Worm (Caenorhabditis elegans) whole organism, L3 larva: ENCODE measurements around the gene anp-1.
"Not testable (repeated sequence)": the region's sequence is repeated elsewhere in the genome, so short reads cannot be mapped to it uniquely, and the experiment has no call there.

Experiments
- R02D3.7 ChIP-seq: fragments of 150-350 bp; optimal IDR thresholded peaks from 2 replicates; lab custom pipeline; 2014; ENCODE audit warnings: missing biosample characterization, missing genetic modification characterization
- ZK546.5 ChIP-seq: sonication (generic microtip); optimal IDR thresholded peaks from 2 replicates; lab custom pipeline; 2017; ENCODE audit warnings: missing biosample characterization, missing genetic modification characterization
- aly-2 ChIP-seq: fragments of 150-350 bp; optimal IDR thresholded peaks from 2 replicates; lab custom pipeline; 2014; ENCODE audit warnings: missing biosample characterization, missing genetic modification characterization
- ama-1 ChIP-seq: fragments of 150-350 bp; optimal IDR thresholded peaks from 2 replicates; lab custom pipeline; 2018
- ceh-28 ChIP-seq: fragments of 150-350 bp; optimal IDR thresholded peaks from 2 replicates; lab custom pipeline; 2014; ENCODE audit warnings: missing biosample characterization, missing genetic modification reagents, missing genetic modification characterization
- ceh-82 ChIP-seq: fragments of 150-350 bp; optimal IDR thresholded peaks from 2 replicates; lab custom pipeline; 2014; ENCODE audit warnings: missing biosample characterization, missing genetic modification characterization
- elt-1 ChIP-seq: fragments of 150-350 bp; optimal IDR thresholded peaks from 2 replicates; lab custom pipeline; 2014; ENCODE audit warnings: missing biosample characterization, missing genetic modification characterization
- elt-2 ChIP-seq: sonication (generic microtip); optimal IDR thresholded peaks from 2 replicates; lab custom pipeline; 2016; ENCODE audit warnings: missing genetic modification reagents, mild to moderate bottlenecking, missing genetic modification characterization, missing compliant biosample characterization
- fkh-10 ChIP-seq: sonication (generic microtip); optimal IDR thresholded peaks from 2 replicates; lab custom pipeline; 2017; ENCODE audit warnings: missing biosample characterization, missing genetic modification reagents, missing genetic modification characterization
- fkh-2 ChIP-seq: fragments of 150-350 bp; optimal IDR thresholded peaks from 2 replicates; lab custom pipeline; 2014; ENCODE audit warnings: missing biosample characterization, missing genetic modification reagents, missing genetic modification characterization
- fos-1 ChIP-seq: fragments of 150-350 bp; optimal IDR thresholded peaks from 2 replicates; lab custom pipeline; 2014; ENCODE audit warnings: missing biosample characterization, missing genetic modification characterization
- hmg-11 ChIP-seq: sonication (generic microtip); optimal IDR thresholded peaks from 2 replicates; lab custom pipeline; 2016; ENCODE audit warnings: missing genetic modification characterization, missing compliant biosample characterization
- jun-1 ChIP-seq: fragments of 150-350 bp; optimal IDR thresholded peaks from 2 replicates; lab custom pipeline; 2014; ENCODE audit warnings: missing biosample characterization, missing genetic modification reagents, missing genetic modification characterization
- lin-15B ChIP-seq: fragments of 150-350 bp; optimal IDR thresholded peaks from 2 replicates; lab custom pipeline; 2014; ENCODE audit warnings: missing biosample characterization, missing genetic modification characterization
- lin-39 ChIP-seq: fragments of 150-350 bp; optimal IDR thresholded peaks from 2 replicates; lab custom pipeline; 2018; ENCODE audit warnings: missing biosample characterization, missing genetic modification reagents, missing genetic modification characterization
- lsy-12 ChIP-seq: sonication (generic microtip); optimal IDR thresholded peaks from 2 replicates; lab custom pipeline; 2016; ENCODE audit warnings: mild to moderate bottlenecking, missing genetic modification characterization, missing compliant biosample characterization
- nfya-1 ChIP-seq: sonication (generic microtip); optimal IDR thresholded peaks from 2 replicates; lab custom pipeline; 2017; ENCODE audit warnings: missing genetic modification characterization, mild to moderate bottlenecking, missing compliant biosample characterization, antibody characterized with exemption, moderate library complexity; ENCODE audit not compliant: insufficient read depth
- nhr-11 ChIP-seq: fragments of 150-350 bp; optimal IDR thresholded peaks from 2 replicates; lab custom pipeline; 2014; ENCODE audit warnings: missing biosample characterization, missing genetic modification characterization
- nhr-12 ChIP-seq: fragments of 150-350 bp; optimal IDR thresholded peaks from 2 replicates; lab custom pipeline; 2014; ENCODE audit warnings: missing biosample characterization, missing genetic modification characterization
- nhr-23 ChIP-seq: fragments of 150-350 bp; optimal IDR thresholded peaks from 2 replicates; lab custom pipeline; 2014; ENCODE audit warnings: missing biosample characterization, missing genetic modification reagents, missing genetic modification characterization
- nhr-25 ChIP-seq: sonication (generic microtip); optimal IDR thresholded peaks from 2 replicates; lab custom pipeline; 2017; ENCODE audit warnings: missing biosample characterization, missing genetic modification characterization
- nhr-28 ChIP-seq: fragments of 150-350 bp; optimal IDR thresholded peaks from 2 replicates; lab custom pipeline; 2014; ENCODE audit warnings: missing biosample characterization, missing genetic modification characterization
- nhr-43 ChIP-seq: sonication (generic microtip); optimal IDR thresholded peaks from 2 replicates; lab custom pipeline; 2016; ENCODE audit warnings: mild to moderate bottlenecking, missing genetic modification characterization, missing compliant biosample characterization; ENCODE audit not compliant: poor library complexity, severe bottlenecking
- pha-4 ChIP-seq: fragments of 150-350 bp; optimal IDR thresholded peaks from 2 replicates; lab custom pipeline; 2014; ENCODE audit warnings: missing biosample characterization, missing genetic modification reagents, missing genetic modification characterization
- pqm-1 ChIP-seq: fragments of 150-350 bp; optimal IDR thresholded peaks from 2 replicates; lab custom pipeline; 2017; ENCODE audit warnings: missing biosample characterization, missing genetic modification characterization, inconsistent platforms
- tbx-2 ChIP-seq: sonication (generic microtip); optimal IDR thresholded peaks from 2 replicates; lab custom pipeline; 2016; ENCODE audit warnings: mild to moderate bottlenecking, missing genetic modification characterization, missing compliant biosample characterization
- unc-62 ChIP-seq: fragments of 150-350 bp; sonication (generic microtip); optimal IDR thresholded peaks from 4 replicates; lab custom pipeline; 2014; ENCODE audit warnings: missing biosample characterization, missing genetic modification reagents, missing genetic modification characterization
- zag-1 ChIP-seq: fragments of 150-350 bp; optimal IDR thresholded peaks from 2 replicates; lab custom pipeline; 2014; ENCODE audit warnings: missing biosample characterization, missing genetic modification characterization
- ztf-4 ChIP-seq: fragments of 150-350 bp; optimal IDR thresholded peaks from 2 replicates; lab custom pipeline; 2014; ENCODE audit warnings: missing biosample characterization, missing genetic modification characterization

anp-1 gene

DNA sequence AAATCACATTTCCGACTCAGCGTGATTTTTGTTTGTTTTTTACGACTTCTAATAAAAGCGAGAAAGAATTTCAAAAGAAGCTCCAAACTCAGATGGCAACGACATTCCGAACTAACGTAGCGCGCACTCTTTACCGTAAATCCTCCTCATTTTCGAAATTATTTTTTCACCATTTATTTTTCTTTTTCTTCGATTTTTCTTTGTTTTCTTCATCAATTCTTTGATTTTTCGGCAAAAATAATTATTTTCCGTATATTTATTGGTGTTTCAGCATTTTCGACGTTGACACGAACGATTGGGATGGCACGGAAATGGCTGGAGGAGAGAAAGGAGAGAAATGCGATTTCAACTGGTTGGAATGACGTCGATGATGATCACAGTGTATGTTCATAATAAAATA is 6.4 kb downstream of the anp-1 start, which contains the start of gene T07F10.5:
T07F10.5 (plus strand) TSS at position 301 of the 400 bp plus-strand sequence.
- not testable (repeated sequence) for TF ChIP-seq fkh-2; pqm-1 (tag; lab: Kevin White, UChicago); fkh-10 (GFP tag; lab: Kevin White, UChicago)

DNA sequence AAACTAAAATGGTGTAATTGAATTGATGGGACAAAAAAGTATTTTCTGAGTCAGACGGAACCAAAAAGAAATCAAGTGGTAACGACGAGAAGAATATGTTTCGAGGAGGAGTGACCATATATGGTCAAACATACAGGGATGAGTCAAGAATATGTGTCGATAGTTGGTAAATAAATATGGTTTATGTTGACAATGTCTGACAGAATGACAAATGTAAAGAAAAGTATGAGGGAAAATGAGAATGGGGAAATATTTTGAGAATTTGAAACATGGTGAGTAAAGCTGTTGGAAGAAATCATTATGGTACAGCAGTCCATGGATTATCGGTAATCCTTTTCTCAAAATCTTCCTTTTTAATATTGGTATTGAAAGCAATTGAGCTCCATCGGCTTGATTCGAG is 8.8 kb downstream of the anp-1 start, which contains the start of gene nspg-1:
nspg-1 (minus strand) TSS at position 101 of the 400 bp plus-strand sequence.
- TF ChIP-seq pha-4 (tag; lab: Kevin White, UChicago): peak; percentile 49
- no peak for TF ChIP-seq nhr-25 (tag; lab: Kevin White, UChicago)
- no peak for TF ChIP-seq hmg-11 (tag; lab: Kevin White, UChicago)
- TF ChIP-seq ama-1 (lab: Kevin White, UChicago): no peak
- TF ChIP-seq nhr-11 (tag; lab: Kevin White, UChicago): no peak

DNA sequence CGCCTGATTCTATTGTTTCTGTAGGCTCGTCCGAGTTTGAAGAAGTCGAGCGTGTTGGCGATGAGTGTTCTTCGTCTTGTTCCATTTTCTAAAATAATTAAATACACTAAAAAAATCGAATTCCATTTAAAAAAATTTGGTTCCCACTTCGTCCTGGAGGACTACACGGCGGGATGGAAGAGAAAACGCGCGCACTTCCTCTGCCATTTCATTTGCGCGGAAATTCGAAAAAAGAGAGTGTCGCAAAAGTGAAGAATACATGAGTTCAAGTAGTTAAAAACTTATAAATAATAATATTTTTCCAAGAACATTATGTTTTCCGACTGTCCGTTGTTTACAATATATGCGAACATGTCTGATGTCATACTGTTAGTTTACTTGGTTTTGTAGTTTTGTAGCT is 10.7 kb downstream of the anp-1 start, which contains the start of gene T07F10.3:
T07F10.3 (minus strand) TSS at position 98 of the 400 bp plus-strand sequence.
- TF ChIP-seq lsy-12 (peak; percentile 89), fos-1 (tag; lab: Kevin White, UChicago) (no peak), zag-1 (tag; lab: Kevin White, UChicago) (no peak), ztf-4 (tag; lab: Kevin White, UChicago) (no peak), nhr-23 (tag; lab: Kevin White, UChicago) (peak; percentile 94), ceh-82 (tag; lab: Kevin White, UChicago) (peak; percentile 60), nfya-1 (tag; lab: Kevin White, UChicago) (peak; percentile 85), lin-39 (tag; lab: Kevin White, UChicago) (peak; percentile 18), lin-15B (tag; lab: Kevin White, UChicago) (peak; percentile 84), elt-2 (tag; lab: Kevin White, UChicago) (peak; percentile 57), unc-62 (no peak), ZK546.5 (no peak), nhr-25 (tag; lab: Kevin White, UChicago) (peak; percentile 74), ceh-28 (tag; lab: Kevin White, UChicago) (peak; percentile 31), jun-1 (tag; lab: Kevin White, UChicago) (peak; percentile 22), hmg-11 (tag; lab: Kevin White, UChicago) (peak; percentile 66), pqm-1 (tag; lab: Kevin White, UChicago) (peak; percentile 57), R02D3.7 (tag; lab: Kevin White, UChicago) (peak; percentile 74), pha-4 (tag; lab: Kevin White, UChicago) (peak; percentile 94), aly-2 (tag; lab: Kevin White, UChicago) (no peak), nhr-43 (tag; lab: Kevin White, UChicago) (peak; percentile 97), nhr-28 (tag; lab: Kevin White, UChicago) (no peak), tbx-2 (tag; lab: Kevin White, UChicago) (peak; percentile 43)
- TF ChIP-seq, all 47 proteins: peak for 16

DNA sequence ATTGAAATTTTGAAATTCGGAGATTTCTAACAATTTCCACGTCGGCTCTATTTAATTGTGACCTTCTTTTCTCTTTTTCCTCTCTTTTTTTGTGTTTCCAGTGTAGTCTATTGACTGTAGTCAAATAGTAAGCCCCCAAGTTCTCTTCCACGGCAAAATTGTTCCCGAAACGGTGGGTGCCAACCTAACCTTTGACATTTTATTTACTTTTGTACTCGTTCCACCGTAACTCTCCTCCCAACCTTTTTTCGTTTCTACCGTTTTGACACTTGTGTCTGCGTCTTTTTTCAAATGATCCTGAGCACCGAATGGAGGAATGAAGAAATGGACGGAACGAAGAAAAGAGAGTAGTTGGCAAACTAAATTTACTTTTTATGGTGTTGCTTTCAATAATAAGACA is 11.5 kb downstream of the anp-1 start:
- peak; percentile 85 for TF ChIP-seq pha-4 (tag; lab: Kevin White, UChicago)
- TF ChIP-seq nhr-12 (tag; lab: Kevin White, UChicago): no peak

DNA sequence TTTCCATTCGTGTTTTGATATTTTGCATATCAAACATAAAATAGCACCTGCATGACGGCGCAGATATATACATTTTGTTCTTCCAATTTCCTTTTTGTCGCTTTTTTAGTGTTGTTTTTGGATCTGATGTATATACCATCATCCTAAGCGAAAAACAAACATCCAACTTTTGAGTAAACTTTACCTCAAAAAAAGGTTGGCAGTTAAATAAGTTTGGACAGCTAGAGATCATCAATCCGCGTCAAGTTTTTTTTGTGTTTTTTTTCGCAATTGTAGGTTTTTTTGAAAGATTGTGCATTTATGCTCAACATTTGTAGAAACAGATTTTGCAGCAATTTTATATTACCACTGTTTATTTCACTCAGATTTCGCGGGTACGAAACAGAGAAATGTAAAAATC is 12.5 kb downstream of the anp-1 start, which contains the start of gene bus-19:
bus-19 (plus strand) TSS at position 301 of the 400 bp plus-strand sequence.
- TF ChIP-seq ztf-4 (tag; lab: Kevin White, UChicago) (no peak), elt-1 (tag; lab: Kevin White, UChicago) (no peak), pqm-1 (tag; lab: Kevin White, UChicago) (no peak), pha-4 (tag; lab: Kevin White, UChicago) (peak; percentile 41)
- TF ChIP-seq, all 47 proteins: peak for 1

DNA sequence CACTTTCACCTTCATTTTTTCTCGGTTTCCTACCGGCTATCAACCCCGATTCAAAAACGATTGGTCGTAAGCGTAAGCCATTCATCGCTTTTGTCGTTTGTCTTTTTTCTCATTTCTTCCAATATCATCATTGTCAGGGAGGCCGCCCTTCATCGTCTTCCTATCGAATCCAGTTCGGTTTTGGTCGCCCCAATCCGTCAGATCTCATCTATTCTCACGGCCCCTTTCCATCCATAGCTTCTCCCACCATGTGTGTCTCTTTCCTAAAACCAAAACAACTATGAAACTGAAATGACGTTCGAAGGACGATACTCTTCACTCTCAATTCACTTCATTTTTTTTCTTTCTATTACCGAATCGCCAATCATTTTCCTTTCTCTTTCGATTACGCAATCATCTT is 16.6 kb downstream of the anp-1 start:
- TF ChIP-seq nhr-43 (tag; lab: Kevin White, UChicago) (peak; percentile 18), ceh-82 (tag; lab: Kevin White, UChicago) (no peak), nhr-12 (tag; lab: Kevin White, UChicago) (no peak), nhr-25 (tag; lab: Kevin White, UChicago) (peak; percentile 48)
- TF ChIP-seq, all 47 proteins: peak for 2
